Worm (Caenorhabditis elegans) whole organism, L1 larva: ENCODE measurements around the gene sod-4.

Experiments used
- blmp-1 ChIP-seq: fragments of 150-350 bp; optimal IDR thresholded peaks from 2 replicates; lab custom pipeline; 2014; ENCODE audit warnings: missing biosample characterization, missing genetic modification characterization
- elt-2 ChIP-seq: sonication (generic microtip); optimal IDR thresholded peaks from 2 replicates; lab custom pipeline; 2016; ENCODE audit warnings: missing genetic modification characterization, mild to moderate bottlenecking, inconsistent platforms, missing compliant biosample characterization, missing genetic modification reagents
- fkh-10 ChIP-seq: sonication (generic microtip); optimal IDR thresholded peaks from 2 replicates; lab custom pipeline; 2017; ENCODE audit warnings: missing biosample characterization, missing genetic modification reagents, missing genetic modification characterization
- fos-1 ChIP-seq: fragments of 150-350 bp; optimal IDR thresholded peaks from 2 replicates; lab custom pipeline; 2014; ENCODE audit warnings: missing biosample characterization, missing genetic modification characterization
- nhr-12 ChIP-seq: sonication (generic microtip); optimal IDR thresholded peaks from 2 replicates; lab custom pipeline; 2017; ENCODE audit warnings: missing biosample characterization, missing genetic modification characterization
- nhr-77 ChIP-seq: fragments of 150-350 bp; optimal IDR thresholded peaks from 2 replicates; lab custom pipeline; 2014; ENCODE audit warnings: missing biosample characterization, missing genetic modification characterization
- pag-3 ChIP-seq: sonication (generic microtip); optimal IDR thresholded peaks from 2 replicates; lab custom pipeline; 2017; ENCODE audit warnings: missing genetic modification characterization, mild to moderate bottlenecking, missing compliant biosample characterization, antibody characterized with exemption, borderline replicate concordance; ENCODE audit not compliant: insufficient read depth
- sptf-1 ChIP-seq: fragments of 150-350 bp; optimal IDR thresholded peaks from 2 replicates; lab custom pipeline; 2014; ENCODE audit warnings: missing biosample characterization, missing genetic modification characterization
- unc-130 ChIP-seq: fragments of 150-350 bp; optimal IDR thresholded peaks from 2 replicates; lab custom pipeline; 2017; ENCODE audit warnings: missing biosample characterization, missing genetic modification characterization, inconsistent platforms
- zip-4 ChIP-seq: fragments of 200-800 bp; sonication (Bioruptor generic); optimal IDR thresholded peaks from 2 replicates; lab custom pipeline; 2018; ENCODE audit warnings: mild to moderate bottlenecking, missing genetic modification characterization, moderate library complexity, missing compliant biosample characterization
- ztf-4 ChIP-seq: fragments of 150-350 bp; optimal IDR thresholded peaks from 2 replicates; lab custom pipeline; 2014; ENCODE audit warnings: missing biosample characterization, missing genetic modification characterization

DNA sequence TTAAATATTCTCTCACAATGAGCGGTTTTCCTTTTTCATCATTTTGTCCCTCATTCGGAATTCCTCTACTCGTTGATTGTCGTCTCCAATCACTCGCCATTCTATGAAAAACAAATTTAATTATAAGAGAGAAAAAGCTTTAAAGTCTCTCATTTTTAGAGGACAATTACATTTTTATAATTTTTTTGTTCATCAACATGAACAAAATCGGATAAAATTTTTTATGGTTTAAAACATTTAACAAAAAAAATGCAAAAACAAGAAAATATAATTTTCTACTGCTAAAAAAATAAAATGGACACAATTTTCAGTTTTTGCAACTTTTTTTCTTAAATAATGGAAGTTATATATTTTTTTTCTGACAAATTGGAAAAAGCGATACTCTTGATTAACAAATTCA lies 16.0 kb upstream of the sod-4 start, which contains the start of gene F55H2.7:
- no peak for TF ChIP-seq pag-3 (tag; lab: Kevin White, UChicago)
- TF ChIP-seq unc-130 (tag; lab: Kevin White, UChicago): no peak
- no peak for TF ChIP-seq elt-2 (tag; lab: Kevin White, UChicago)
- no peak for TF ChIP-seq ztf-4 (tag; lab: Kevin White, UChicago)
- TF ChIP-seq blmp-1: no peak
- no peak for TF ChIP-seq nhr-12 (tag; lab: Kevin White, UChicago)
- no peak for TF ChIP-seq sptf-1 (tag; lab: Kevin White, UChicago)
- TF ChIP-seq zip-4 (GFP tag; lab: Kevin White, UChicago): no peak
- TF ChIP-seq nhr-77 (tag; lab: Kevin White, UChicago): no peak
- TF ChIP-seq fkh-10 (GFP tag; lab: Kevin White, UChicago): no peak
- TF ChIP-seq fos-1 (tag; lab: Kevin White, UChicago): no peak
